Fruit fly (Drosophila melanogaster): ENCODE results near the gene CG13373.

CG13373 gene

DNA sequence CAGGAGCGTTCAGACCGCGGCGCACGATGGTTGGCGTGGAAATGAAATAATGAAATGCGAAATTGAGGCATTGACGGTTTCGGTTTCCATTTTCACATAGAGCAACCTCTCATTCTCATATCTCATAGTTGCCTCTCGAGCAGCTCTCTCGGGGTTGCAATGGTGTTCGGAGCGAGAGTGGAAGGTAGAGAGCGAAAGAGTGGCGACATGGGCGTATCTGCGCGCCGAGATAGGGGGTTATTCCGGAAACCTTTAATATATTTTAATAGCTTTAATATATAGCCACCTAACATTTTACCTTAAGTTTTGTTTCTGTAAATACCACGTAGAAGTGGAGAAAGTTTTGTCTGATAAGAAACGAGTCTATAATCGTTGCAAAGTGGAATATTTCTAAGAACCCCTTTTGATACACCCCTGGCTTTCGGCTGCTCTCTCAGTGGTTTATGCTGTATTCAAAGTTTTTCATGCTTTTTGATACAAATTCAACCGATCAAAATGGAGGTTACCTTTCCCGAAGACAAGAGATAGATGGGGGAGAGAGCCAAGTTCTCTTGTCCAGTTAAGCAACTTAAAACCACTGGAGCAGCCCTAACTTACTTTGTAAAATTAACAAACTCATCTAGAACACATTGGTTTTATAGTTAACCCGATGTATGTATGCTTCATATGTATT is 46.5 kb downstream of the CG13373 start, which contains the start of gene elav (continued):
- TF ChIP-seq Blimp-1 (GFP tag; optimal IDR thresholded peaks at IDR 0.05) (peak; percentile 93), net (GFP tag; optimal IDR thresholded peaks at IDR 0.05) (peak; percentile 98), spab (GFP tag; optimal IDR thresholded peaks at IDR 0.05) (peak; percentile 97), fd85E (GFP tag; optimal IDR thresholded peaks at IDR 0.05) (peak; percentile 94), lz (GFP tag; optimal IDR thresholded peaks at IDR 0.05) (peak; percentile 98), Ets21C (GFP tag; optimal IDR thresholded peaks at IDR 0.05) (peak; percentile 95), CG31627 (GFP tag; optimal IDR thresholded peaks at IDR 0.05) (peak; percentile 97), Ets96B (tag; optimal IDR thresholded peaks at IDR 0.05) (peak; percentile 97), CG4318 (GFP tag; optimal IDR thresholded peaks at IDR 0.05) (peak; percentile 96), CG6808 (GFP tag; optimal IDR thresholded peaks at IDR 0.05) (peak; percentile 98), Lpt (GFP tag; optimal IDR thresholded peaks at IDR 0.05) (peak; percentile 98), Eip93F (GFP tag; optimal IDR thresholded peaks at IDR 0.05) (peak; percentile 96), CG16779 (tag; optimal IDR thresholded peaks at IDR 0.05) (peak; percentile 97), CG8632 (GFP tag; optimal IDR thresholded peaks at IDR 0.05) (peak; percentile 97), CG9139 (GFP tag; optimal IDR thresholded peaks at IDR 0.05) (peak; percentile 96), CG6792 (GFP tag; optimal IDR thresholded peaks at IDR 0.05) (peak; percentile 98), dsx (GFP tag; optimal IDR thresholded peaks at IDR 0.05; ENCODE audit: poor library complexity, severe bottlenecking) (peak; percentile 96), CG10631 (GFP tag; optimal IDR thresholded peaks at IDR 0.05) (peak; percentile 97)

DNA sequence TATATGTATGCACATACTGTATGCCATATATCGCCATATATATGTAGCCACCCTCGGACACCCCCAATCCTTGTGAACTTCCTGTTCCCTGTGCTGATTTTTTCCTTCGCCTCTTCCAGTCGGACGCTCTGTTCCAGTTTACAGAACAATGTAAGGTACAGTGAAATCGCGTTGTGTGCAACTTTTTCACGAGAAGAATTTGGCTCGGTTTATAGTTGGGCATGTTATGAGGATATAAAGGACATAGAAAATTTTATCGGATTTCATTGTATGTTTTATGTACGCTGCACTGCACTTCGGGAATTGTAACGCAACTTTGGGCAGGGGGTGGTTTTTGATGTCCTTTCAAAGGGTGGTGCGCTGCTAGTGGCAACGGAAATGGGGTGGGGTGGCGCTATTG is 47.5 kb downstream of the CG13373 start:
- no peak for TF ChIP-seq CG9139 (GFP tag; optimal IDR thresholded peaks at IDR 0.05)
- peak; percentile 23 for TF ChIP-seq esn (GFP tag; optimal IDR thresholded peaks at IDR 0.05)
- no peak for TF ChIP-seq dac (GFP tag; optimal IDR thresholded peaks at IDR 0.05)
- TF ChIP-seq Lpt (GFP tag; optimal IDR thresholded peaks at IDR 0.05) = no peak
- no peak for TF ChIP-seq ss (GFP tag; optimal IDR thresholded peaks at IDR 0.05)
- no peak for TF ChIP-seq CG6792 (GFP tag; optimal IDR thresholded peaks at IDR 0.05)
- no peak for TF ChIP-seq CG6808 (GFP tag; optimal IDR thresholded peaks at IDR 0.05)
- TF ChIP-seq Eip78C (GFP tag) = peak; percentile 41
- no peak for TF ChIP-seq CG8119 (GFP tag; IDR thresholded peaks at IDR 0.05)
- TF ChIP-seq CG4318 (GFP tag; optimal IDR thresholded peaks at IDR 0.05) = no peak
- no peak for TF ChIP-seq Hr38 (GFP tag; optimal IDR thresholded peaks at IDR 0.05)
- TF ChIP-seq CG3919 (GFP tag; optimal IDR thresholded peaks at IDR 0.05) = peak; percentile 11
- no peak for TF ChIP-seq CG6276 (GFP tag; optimal IDR thresholded peaks at IDR 0.05)
- no peak for TF ChIP-seq Eip75B (GFP tag; optimal IDR thresholded peaks at IDR 0.05)
- TF ChIP-seq dsx (GFP tag; optimal IDR thresholded peaks at IDR 0.05; ENCODE audit: poor library complexity, severe bottlenecking) = peak; percentile 39
- TF ChIP-seq cyc (GFP tag; optimal IDR thresholded peaks at IDR 0.05) = no peak
- TF ChIP-seq spab (GFP tag; optimal IDR thresholded peaks at IDR 0.05) = no peak
- no peak for TF ChIP-seq pdm3 (GFP tag; optimal IDR thresholded peaks at IDR 0.05)
- TF ChIP-seq Gug (GFP tag; IDR thresholded peaks at IDR 0.05) = no peak
- TF ChIP-seq CG11294 (GFP tag; IDR thresholded peaks at IDR 0.05) = no peak
- TF ChIP-seq CG6163 (GFP tag; IDR thresholded peaks at IDR 0.05) = peak; percentile 34; the same call in 1 of the 3 replicates
- no peak for TF ChIP-seq CG8632 (GFP tag; optimal IDR thresholded peaks at IDR 0.05)
- peak; percentile 10 for TF ChIP-seq CG32006 (GFP tag; optimal IDR thresholded peaks at IDR 0.05)
- no peak for TF ChIP-seq Ets96B (tag; optimal IDR thresholded peaks at IDR 0.05)
- TF ChIP-seq achi (GFP tag; optimal IDR thresholded peaks at IDR 0.05) = no peak
- TF ChIP-seq Ets21C (GFP tag; optimal IDR thresholded peaks at IDR 0.05) = no peak
- TF ChIP-seq salr (GFP tag; optimal IDR thresholded peaks at IDR 0.05) = no peak
- TF ChIP-seq vri (GFP tag; optimal IDR thresholded peaks at IDR 0.05) = no peak
- no peak for TF ChIP-seq topi (GFP tag; optimal IDR thresholded peaks at IDR 0.05)

DNA sequence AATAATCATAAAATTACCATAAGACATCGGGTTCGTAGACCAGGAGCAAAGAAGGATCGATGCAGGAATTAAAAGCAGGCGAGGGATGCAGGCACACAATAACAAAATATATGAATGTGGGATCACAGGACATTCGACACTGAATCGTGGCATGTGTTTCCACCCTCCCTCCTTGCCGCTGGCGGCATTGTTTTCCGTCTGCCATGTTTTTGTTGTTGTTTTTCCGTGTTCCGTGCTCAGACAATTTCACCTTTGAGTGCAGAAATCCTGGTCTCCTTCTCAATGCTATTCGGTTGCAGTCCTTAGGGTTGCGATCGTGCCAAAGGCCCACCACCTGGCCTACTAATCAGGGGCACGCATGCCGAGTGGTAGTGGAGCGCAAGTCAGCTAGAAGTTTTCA is 48.8 kb downstream of the CG13373 start:
- TF ChIP-seq OdsH (GFP tag; optimal IDR thresholded peaks at IDR 0.05) = no peak
- no peak for TF ChIP-seq ss (GFP tag; optimal IDR thresholded peaks at IDR 0.05)
- no peak for TF ChIP-seq Eip75B (GFP tag; optimal IDR thresholded peaks at IDR 0.05)
- TF ChIP-seq CG31627 (GFP tag; optimal IDR thresholded peaks at IDR 0.05) = no peak
- no peak for TF ChIP-seq salr (GFP tag; optimal IDR thresholded peaks at IDR 0.05)
- no peak for TF ChIP-seq CG7368 (GFP tag; optimal IDR thresholded peaks at IDR 0.05)
- TF ChIP-seq CG15336 (GFP tag; IDR thresholded peaks at IDR 0.05) = no peak

Data from whole organism, prepupa.